Worm (Caenorhabditis elegans): ENCODE measurements around the gene K02C4.2.

DNA sequence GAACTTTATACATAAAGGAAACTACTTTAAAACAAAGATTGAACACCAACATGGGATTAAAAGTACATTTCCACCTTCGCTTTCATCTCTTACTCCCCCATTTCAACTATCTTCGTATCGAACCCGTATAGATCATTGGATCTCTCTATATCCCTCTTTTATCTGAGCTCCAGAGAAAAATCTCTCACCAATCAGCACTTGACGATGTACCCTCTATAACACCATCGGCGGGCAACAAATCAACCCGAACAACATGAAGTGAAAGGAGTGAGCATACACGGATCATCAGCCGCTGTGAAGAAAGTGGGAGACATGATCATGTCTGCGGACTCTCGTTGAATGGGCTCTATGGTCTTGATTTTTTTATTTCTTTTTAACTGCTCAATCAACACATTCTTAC, 41.9 kb downstream of the K02C4.2 start:
- TF ChIP-seq pha-4 (tag; optimal IDR thresholded peaks at IDR 0.05) (no peak), rnt-1 (tag; optimal IDR thresholded peaks at IDR 0.05) (no peak), fax-1 (tag; optimal IDR thresholded peaks at IDR 0.05) (no peak), unc-3 (GFP tag; conservative IDR thresholded peaks at IDR 0.05) (no peak), unc-3 (tag; optimal IDR thresholded peaks at IDR 0.05) (no peak), C38D4.7 (GFP tag; optimal IDR thresholded peaks at IDR 0.05) (no peak), unc-55 (GFP tag; optimal IDR thresholded peaks at IDR 0.05) (no peak), unc-42 (tag; optimal IDR thresholded peaks at IDR 0.05) (no peak)
